Fruit fly (Drosophila melanogaster): ENCODE measurements around the gene CG12985.

The CG12985 gene

DNA sequence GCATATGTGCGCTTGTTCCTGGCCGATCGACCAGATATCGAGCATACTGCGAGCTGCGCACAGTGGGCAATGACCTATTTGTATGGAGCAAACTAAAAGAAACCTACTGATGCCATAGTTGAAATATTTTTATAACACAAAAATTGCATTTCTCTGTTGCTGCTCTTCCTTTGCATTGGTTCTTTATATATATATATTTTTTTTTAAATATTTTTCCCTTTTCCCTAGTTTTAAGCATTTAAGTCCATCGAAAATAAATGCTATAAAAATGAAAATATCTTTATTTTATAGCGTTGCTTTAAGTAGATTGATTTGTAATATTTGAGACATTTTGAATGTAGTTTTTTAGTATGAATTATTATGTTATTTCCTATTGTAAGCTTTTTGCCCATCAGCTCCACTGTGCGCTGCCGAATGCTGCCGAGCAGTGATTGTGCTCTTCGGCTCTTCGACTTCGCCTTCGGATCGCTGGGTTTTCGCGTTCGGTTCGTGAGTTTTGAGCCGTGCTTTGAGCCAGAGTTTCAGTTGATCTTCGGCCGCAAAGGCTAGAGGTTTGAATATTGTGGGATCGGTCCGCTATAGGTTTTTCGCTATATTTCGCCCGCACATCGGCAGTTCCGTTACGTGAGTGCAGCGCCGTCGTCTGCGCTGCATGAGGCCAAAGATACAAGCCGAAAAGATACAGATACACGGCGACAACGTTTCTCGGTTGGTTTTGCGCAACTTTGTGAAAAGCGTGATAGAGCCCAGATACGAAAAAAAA is 27.6 kb downstream of the CG12985 start, which contains the start of gene CG6847 (continued):
- TF ChIP-seq CG15696 (tag; optimal IDR thresholded peaks at IDR 0.05) (peak; percentile 8), Xrp1 (GFP tag; IDR thresholded peaks at IDR 0.05) (peak; percentile 41), trh (GFP tag; optimal IDR thresholded peaks at IDR 0.05) (peak; percentile 52), dpn (GFP tag; optimal IDR thresholded peaks at IDR 0.05) (peak; percentile 29 to 73), CG13287 (GFP tag; IDR thresholded peaks at IDR 0.05; ENCODE audit: partially characterized antibody) (no peak; the same call in 1 of the 2 replicates), CG11093 (GFP tag; IDR thresholded peaks at IDR 0.05) (no peak), Gsc (GFP tag; IDR thresholded peaks at IDR 0.05) (no peak), gfzf (GFP tag; optimal IDR thresholded peaks at IDR 0.05) (no peak), Lim3 (GFP tag; IDR thresholded peaks at IDR 0.05) (no peak), CG13424 (tag; optimal IDR thresholded peaks at IDR 0.05) (peak; percentile 61), rib (GFP tag; IDR thresholded peaks at IDR 0.05) (0 out of 2 replicates have a peak, but pooled peaks have one; percentile 26), pan (optimal IDR thresholded peaks at IDR 0.05) (no peak), pan (GFP tag; optimal IDR thresholded peaks at IDR 0.05 in 1 of 2, IDR thresholded peaks at IDR 0.05 in 1 of 2) (peak in 1 of 2 experiments; percentile 66), sima (GFP tag; optimal IDR thresholded peaks at IDR 0.05) (no peak), aop (GFP tag; IDR thresholded peaks at IDR 0.05) (no peak), CG7745 (tag; optimal IDR thresholded peaks at IDR 0.05) (no peak), ftz-f1 (GFP tag; optimal IDR thresholded peaks at IDR 0.05) (no peak), gem (tag; optimal IDR thresholded peaks at IDR 0.05) (peak; percentile 91), CG13296 (GFP tag; optimal IDR thresholded peaks at IDR 0.05) (peak; percentile 22), dimm (GFP tag; IDR thresholded peaks at IDR 0.05) (no peak), sr (GFP tag; IDR thresholded peaks at IDR 0.05) (peak; percentile 60; the same call in 2 of the 3 replicates), E2f1 (GFP tag; IDR thresholded peaks at IDR 0.05) (peak; percentile 51), CG13775 (GFP tag; optimal IDR thresholded peaks at IDR 0.05) (peak; percentile 70), da (GFP tag; optimal IDR thresholded peaks at IDR 0.05) (no peak), CG3995 (GFP tag; optimal IDR thresholded peaks at IDR 0.05) (no peak), CG9727 (GFP tag; optimal IDR thresholded peaks at IDR 0.05) (peak; percentile 58), Rx (GFP tag; IDR thresholded peaks at IDR 0.05) (no peak), Dip3 (GFP tag; optimal IDR thresholded peaks at IDR 0.05) (no peak), CoRest (tag; optimal IDR thresholded peaks at IDR 0.05) (peak; percentile 88), her (GFP tag; optimal IDR thresholded peaks at IDR 0.05) (no peak), CG1832 (GFP tag; optimal IDR thresholded peaks at IDR 0.05) (no peak), CG7963 (GFP tag; IDR thresholded peaks at IDR 0.05; ENCODE audit: partially characterized antibody) (no peak), CG12219 (GFP tag; optimal IDR thresholded peaks at IDR 0.05) (peak; percentile 15), grn (GFP tag; optimal IDR thresholded peaks at IDR 0.05) (no peak), CG14441 (GFP tag; IDR thresholded peaks at IDR 0.05) (peak; percentile 69), ab (GFP tag; optimal IDR thresholded peaks at IDR 0.05) (no peak), dmrt99B (tag; optimal IDR thresholded peaks at IDR 0.05) (peak; percentile 64), salm (tag; optimal IDR thresholded peaks at IDR 0.05) (peak; percentile 60), CG7786 (GFP tag; optimal IDR thresholded peaks at IDR 0.05) (no peak), Ravus (GFP tag; IDR thresholded peaks at IDR 0.05) (no peak), vvl (GFP tag; IDR thresholded peaks at IDR 0.05) (0 out of 2 replicates have a peak, but pooled peaks have one; percentile 43), slp2 (GFP tag; optimal IDR thresholded peaks at IDR 0.05) (no peak), kay (GFP tag; optimal IDR thresholded peaks at IDR 0.05) (peak; percentile 32), Rfx (GFP tag; IDR thresholded peaks at IDR 0.05) (peak; percentile 64), CG2120 (GFP tag; optimal IDR thresholded peaks at IDR 0.05) (peak; percentile 52), Sox100B (GFP tag; optimal IDR thresholded peaks at IDR 0.05) (peak; percentile 74), Meics (GFP tag; optimal IDR thresholded peaks at IDR 0.05) (peak; percentile 70), bigmax (GFP tag; optimal IDR thresholded peaks at IDR 0.05) (no peak), Usf (GFP tag; optimal IDR thresholded peaks at IDR 0.05) (peak; percentile 54), bsh (GFP tag; optimal IDR thresholded peaks at IDR 0.05) (peak; percentile 67 to 71)

Measured in whole organism, embryonic.